Worm (Caenorhabditis elegans) whole organism, late embryonic: ENCODE measurements around the gene sru-11.

Experiments used
- ceh-9 ChIP-seq: sonication (generic microtip); optimal IDR thresholded peaks from 2 replicates; lab custom pipeline; 2016; ENCODE audit warnings: mild to moderate bottlenecking, missing genetic modification characterization, inconsistent platforms, missing compliant biosample characterization
- nhr-232 ChIP-seq: sonication (generic microtip); optimal IDR thresholded peaks from 2 replicates; lab custom pipeline; 2016; ENCODE audit warnings: missing genetic modification characterization, missing compliant biosample characterization
- pqm-1 ChIP-seq: sonication (generic microtip); optimal IDR thresholded peaks from 2 replicates; lab custom pipeline; 2016; ENCODE audit warnings: missing genetic modification characterization, missing compliant biosample characterization
- ref-2 ChIP-seq: sonication (generic microtip); optimal IDR thresholded peaks from 2 replicates; lab custom pipeline; 2016; ENCODE audit warnings: missing genetic modification characterization, missing compliant biosample characterization
- tbx-7 ChIP-seq: sonication (generic microtip); optimal IDR thresholded peaks from 2 replicates; lab custom pipeline; 2016; ENCODE audit warnings: missing genotype, missing genetic modification characterization, missing compliant biosample characterization

DNA sequence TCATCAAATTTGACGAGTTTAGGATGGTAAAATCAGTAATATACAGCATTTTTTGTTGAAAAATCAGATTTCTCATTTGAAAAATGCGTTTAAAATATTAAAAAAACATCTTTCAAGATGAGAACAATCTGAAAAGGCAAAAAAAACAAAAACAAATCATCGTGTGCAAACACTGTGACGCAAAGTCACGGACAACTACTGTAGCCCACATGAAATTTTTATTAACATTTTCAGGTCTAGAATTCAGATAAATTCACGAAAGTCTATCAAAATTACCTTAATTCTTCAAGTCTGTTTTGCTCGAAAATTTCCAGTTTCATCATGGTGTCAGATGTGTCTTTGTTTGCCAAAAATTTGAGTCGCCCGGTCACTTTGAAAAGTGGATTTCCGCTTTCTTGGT lies 45.8 kb upstream of the sru-11 start:
- no peak for TF ChIP-seq tbx-7 (tag; lab: Kevin White, UChicago)
- TF ChIP-seq ceh-9: no peak
- no peak for TF ChIP-seq pqm-1
- TF ChIP-seq nhr-232: no peak
- TF ChIP-seq ref-2 (tag; lab: Kevin White, UChicago): no peak
